Fruit fly (Drosophila melanogaster): ENCODE results near the gene Cp15.

Cp15 gene

dm6 chr3L:8712913-8713312, 15.4 kb upstream of the Cp15 start (continued):
- TF ChIP-seq CG10979 (tag; optimal IDR thresholded peaks at IDR 0.05) = peak; percentile 27
- TF ChIP-seq gfzf (GFP tag; optimal IDR thresholded peaks at IDR 0.05) = no peak
- TF ChIP-seq CoRest (tag; optimal IDR thresholded peaks at IDR 0.05) = peak; percentile 46
- no peak for TF ChIP-seq CG2202 (tag; optimal IDR thresholded peaks at IDR 0.05)
- peak; percentile 70 for TF ChIP-seq Blimp-1 (GFP tag; optimal IDR thresholded peaks at IDR 0.05)
- TF ChIP-seq NC2β (GFP tag; optimal IDR thresholded peaks at IDR 0.05) = no peak
- TF ChIP-seq CG1647 (GFP tag; optimal IDR thresholded peaks at IDR 0.05) = no peak
- no peak for TF ChIP-seq Ptx1 (GFP tag; IDR thresholded peaks at IDR 0.05)
- TF ChIP-seq row (GFP tag; IDR thresholded peaks at IDR 0.05) = no peak
- TF ChIP-seq fu2 (GFP tag; optimal IDR thresholded peaks at IDR 0.05) = no peak
- no peak for TF ChIP-seq CG11695 (GFP tag; IDR thresholded peaks at IDR 0.05)
- no peak for TF ChIP-seq CG34224 (GFP tag; IDR thresholded peaks at IDR 0.05; ENCODE audit: partially characterized antibody)
- peak; percentile 38 for TF ChIP-seq CG2712 (tag; optimal IDR thresholded peaks at IDR 0.05)
- TF ChIP-seq CG30403 (GFP tag; optimal IDR thresholded peaks at IDR 0.05) = no peak
- TF ChIP-seq run (tag; optimal IDR thresholded peaks at IDR 0.05) = no peak
- TF ChIP-seq CG1024 (GFP tag; IDR thresholded peaks at IDR 0.05) = no peak
- TF ChIP-seq pnt (GFP tag; optimal IDR thresholded peaks at IDR 0.05) = no peak
- peak; percentile 25 for TF ChIP-seq Oli (tag; optimal IDR thresholded peaks at IDR 0.05)
- TF ChIP-seq CG16813 (GFP tag; IDR thresholded peaks at IDR 0.05; ENCODE audit: partially characterized antibody) = no peak
- TF ChIP-seq trem (tag; optimal IDR thresholded peaks at IDR 0.05) = no peak
- TF ChIP-seq Sox102F (GFP tag; optimal IDR thresholded peaks at IDR 0.05) = peak; percentile 38
- TF ChIP-seq CG12744 (GFP tag; optimal IDR thresholded peaks at IDR 0.05) = no peak
- TF ChIP-seq fd102C (GFP tag; optimal IDR thresholded peaks at IDR 0.05) = no peak
- peak; percentile 20 for TF ChIP-seq phol (tag; optimal IDR thresholded peaks at IDR 0.05)
- TF ChIP-seq pita (GFP tag; optimal IDR thresholded peaks at IDR 0.05) = no peak
- TF ChIP-seq Lim3 (GFP tag; IDR thresholded peaks at IDR 0.05) = no peak
- TF ChIP-seq Abd-B (GFP tag; optimal IDR thresholded peaks at IDR 0.05) = peak; percentile 31
- TF ChIP-seq CG12071 (GFP tag; optimal IDR thresholded peaks at IDR 0.05) = no peak
- no peak for TF ChIP-seq CG17568 (GFP tag; optimal IDR thresholded peaks at IDR 0.05)
- TF ChIP-seq CG6765 (GFP tag; optimal IDR thresholded peaks at IDR 0.05) = no peak
- TF ChIP-seq CG13624 (GFP tag; optimal IDR thresholded peaks at IDR 0.05) = no peak
- no peak for TF ChIP-seq ind (GFP tag; optimal IDR thresholded peaks at IDR 0.05)
- TF ChIP-seq Rfx (GFP tag; IDR thresholded peaks at IDR 0.05) = no peak
- TF ChIP-seq CG7271 (tag; optimal IDR thresholded peaks at IDR 0.05) = no peak
- no peak for TF ChIP-seq CG12659 (GFP tag; optimal IDR thresholded peaks at IDR 0.05)
- no peak for TF ChIP-seq CG18764 (GFP tag; optimal IDR thresholded peaks at IDR 0.05)
- TF ChIP-seq abd-A (tag; optimal IDR thresholded peaks at IDR 0.05) = no peak
- no peak for TF ChIP-seq tll (GFP tag; optimal IDR thresholded peaks at IDR 0.05)
- no peak for TF ChIP-seq dan (GFP tag; IDR thresholded peaks at IDR 0.05)
- no peak for TF ChIP-seq nerfin-2 (GFP tag; IDR thresholded peaks at IDR 0.05; ENCODE audit: partially characterized antibody)
- no peak for TF ChIP-seq inv (GFP tag; IDR thresholded peaks at IDR 0.05; ENCODE audit: partially characterized antibody)
- peak; percentile 39 for TF ChIP-seq PHDP (tag; optimal IDR thresholded peaks at IDR 0.05)
- TF ChIP-seq Hr78 (GFP tag; optimal IDR thresholded peaks at IDR 0.05) = no peak
- no peak for TF ChIP-seq lov (optimal IDR thresholded peaks at IDR 0.05)
- TF ChIP-seq lov (GFP tag; IDR thresholded peaks at IDR 0.05) = no peak
- TF ChIP-seq slbo (GFP tag; IDR thresholded peaks at IDR 0.05) = 0 out of 2 replicates have a peak, but pooled peaks have one; percentile 27
- peak; percentile 57 for TF ChIP-seq CG9727 (GFP tag; optimal IDR thresholded peaks at IDR 0.05)
- TF ChIP-seq prd (optimal IDR thresholded peaks at IDR 0.05) = no peak
- TF ChIP-seq prd (GFP tag; IDR thresholded peaks at IDR 0.05) = no peak
- TF ChIP-seq CG8089 (GFP tag; optimal IDR thresholded peaks at IDR 0.05) = no peak
- TF ChIP-seq CG1602 (GFP tag; optimal IDR thresholded peaks at IDR 0.05) = no peak

All from whole organism, embryonic.